Worm (Caenorhabditis elegans) whole organism, L4 larva: ENCODE data around the gene Y38E10A.28.
A peak's percentile ranks its signal among the peaks of the same experiment; 100 is the strongest.

Experiments used
- F26F4.8 ChIP-seq: fragments of 200-800 bp; sonication (Bioruptor generic); conservative IDR thresholded peaks from 2 replicates; pipeline ENCODE4 v1.3.6; 2022; ENCODE audit warnings: missing genetic modification characterization, missing compliant biosample characterization
- Y105C5A.15 ChIP-seq: fragments of 200-800 bp; sonication (Bioruptor generic); IDR thresholded peaks from 2 replicates; pipeline ENCODE4 v1.3.6; 2022; ENCODE audit warnings: missing genetic modification characterization, missing compliant biosample characterization
- Y48G9A.11 ChIP-seq: fragments of 200-800 bp; sonication (Bioruptor generic); IDR thresholded peaks from 2 replicates; pipeline ENCODE4 v1.3.6; 2022; ENCODE audit warnings: missing genetic modification reagents, missing genetic modification characterization, missing compliant biosample characterization
- Y75B8A.6 ChIP-seq: fragments of 200-800 bp; sonication (Bioruptor generic); IDR thresholded peaks from 2 replicates; pipeline ENCODE4 v1.3.6; 2022; ENCODE audit warnings: missing genetic modification reagents, missing genetic modification characterization, missing compliant biosample characterization
- aha-1 ChIP-seq: fragments of 150-350 bp; peaks from one replicate; lab custom pipeline; 2014; ENCODE audit warnings: missing biosample characterization, missing genetic modification characterization
- ceh-20 ChIP-seq: fragments of 200-800 bp; sonication (Bioruptor generic); IDR thresholded peaks from 2 replicates; pipeline ENCODE4 v1.3.6; 2022; ENCODE audit warnings: missing genetic modification reagents, missing genetic modification characterization, missing compliant biosample characterization
- ceh-28 ChIP-seq: fragments of 150-350 bp; optimal IDR thresholded peaks from 2 replicates; lab custom pipeline; 2014; ENCODE audit warnings: missing biosample characterization, missing genetic modification reagents, missing genetic modification characterization
- daf-16 ChIP-seq, 3 experiments: sonication (generic microtip); optimal IDR thresholded peaks; 2 replicates each; lab custom pipeline; 2016 to 2017; ENCODE audit warnings: missing genetic modification characterization in 3 of 3, missing genetic modification reagents in 3 of 3, mild to moderate bottlenecking in 2 of 3, missing compliant biosample characterization in 2 of 3, missing biosample characterization in 1 of 3, moderate library complexity in 1 of 3
- daf-8 ChIP-seq: fragments of 200-800 bp; sonication (Bioruptor generic); IDR thresholded peaks from 2 replicates; pipeline ENCODE4 v1.3.6; 2022; ENCODE audit warnings: missing genetic modification characterization, missing compliant biosample characterization
- dmd-6 ChIP-seq: fragments of 200-800 bp; sonication (Bioruptor generic); IDR thresholded peaks from 2 replicates; pipeline ENCODE4 v1.3.6; 2022; ENCODE audit warnings: missing genetic modification reagents, missing genetic modification characterization, missing compliant biosample characterization
- dmd-9 ChIP-seq: fragments of 200-800 bp; sonication (Bioruptor generic); IDR thresholded peaks from 2 replicates; pipeline ENCODE4 v1.3.6; 2022; ENCODE audit warnings: missing genetic modification reagents, missing genetic modification characterization, missing compliant biosample characterization
- dpl-1 ChIP-seq: fragments of 150-350 bp; optimal IDR thresholded peaks from 2 replicates; lab custom pipeline; 2014; ENCODE audit warnings: missing biosample characterization, missing genetic modification reagents, missing genetic modification characterization
- egl-27 ChIP-seq: sonication (generic microtip); optimal IDR thresholded peaks from 3 replicates; lab custom pipeline; 2017; ENCODE audit warnings: missing biosample characterization, missing genetic modification reagents, missing genetic modification characterization
- egl-43 ChIP-seq: fragments of 200-800 bp; sonication (Bioruptor generic); IDR thresholded peaks from 2 replicates; pipeline ENCODE4 v1.3.6; 2022; ENCODE audit warnings: missing genetic modification reagents, missing genetic modification characterization, missing compliant biosample characterization
- hif-1 ChIP-seq, 2 experiments: sonication (generic microtip); optimal IDR thresholded peaks; 2 replicates each; lab custom pipeline; 2016 to 2017; ENCODE audit warnings: missing compliant biosample characterization in 2 of 2, missing genetic modification characterization in 2 of 2, missing genetic modification reagents in 2 of 2, missing genotype in 2 of 2, mild to moderate bottlenecking in 1 of 2
- hlh-30 ChIP-seq: sonication (generic microtip); optimal IDR thresholded peaks from 2 replicates; lab custom pipeline; 2017; ENCODE audit warnings: antibody characterized with exemption, mild to moderate bottlenecking, missing genetic modification characterization, missing compliant biosample characterization; ENCODE audit not compliant: insufficient read depth
- lim-7 ChIP-seq: fragments of 200-800 bp; sonication (Bioruptor generic); IDR thresholded peaks from 2 replicates; pipeline ENCODE4 v1.3.6; 2022; ENCODE audit warnings: missing genetic modification characterization, missing compliant biosample characterization
- lin-38 ChIP-seq: fragments of 200-800 bp; sonication (Bioruptor generic); IDR thresholded peaks from 2 replicates; pipeline ENCODE4 v1.3.6; 2022; ENCODE audit warnings: missing genetic modification reagents, missing genetic modification characterization, missing compliant biosample characterization
- lin-39 ChIP-seq: fragments of 150-350 bp; optimal IDR thresholded peaks from 2 replicates; lab custom pipeline; 2014; ENCODE audit warnings: missing biosample characterization, missing genetic modification reagents, missing genetic modification characterization
- lsy-2 ChIP-seq, 2 experiments: fragments of 150-350 bp in 1 of 2; sonication (generic microtip) in 1 of 2; optimal IDR thresholded peaks; 2 replicates each; lab custom pipeline; 2014 to 2017; ENCODE audit warnings: missing biosample characterization in 2 of 2, missing genetic modification characterization in 2 of 2
- madf-9 ChIP-seq: fragments of 200-800 bp; sonication (Bioruptor generic); conservative IDR thresholded peaks from 2 replicates; pipeline ENCODE4 v1.3.6; 2022; ENCODE audit warnings: missing genetic modification reagents, missing genetic modification characterization, missing compliant biosample characterization
- mdl-1 ChIP-seq, 2 experiments: fragments of 150-350 bp in 1 of 2; sonication (generic microtip) in 1 of 2; optimal IDR thresholded peaks; 2 replicates each; lab custom pipeline; 2014 to 2017; ENCODE audit warnings: missing biosample characterization in 2 of 2, missing genetic modification characterization in 2 of 2
- mdt-29 ChIP-seq: fragments of 200-800 bp; sonication (Bioruptor generic); IDR thresholded peaks from 2 replicates; pipeline ENCODE4 v1.3.6; 2022; ENCODE audit warnings: missing genetic modification reagents, missing genetic modification characterization, missing compliant biosample characterization
- mep-1 ChIP-seq: fragments of 150-350 bp; sonication (generic microtip); optimal IDR thresholded peaks from 3 replicates; lab custom pipeline; 2014; ENCODE audit warnings: missing biosample characterization, missing genetic modification characterization
- nhr-102 ChIP-seq: sonication (generic microtip); optimal IDR thresholded peaks from 2 replicates; lab custom pipeline; 2016; ENCODE audit warnings: mild to moderate bottlenecking, missing genetic modification characterization, moderate library complexity, missing compliant biosample characterization
- nhr-237 ChIP-seq: sonication (generic microtip); optimal IDR thresholded peaks from 2 replicates; lab custom pipeline; 2017; ENCODE audit warnings: missing biosample characterization, missing genetic modification characterization
- nhr-6 ChIP-seq: fragments of 150-350 bp; optimal IDR thresholded peaks from 2 replicates; lab custom pipeline; 2014; ENCODE audit warnings: missing biosample characterization, missing genetic modification characterization
- nhr-76 ChIP-seq: fragments of 150-350 bp; optimal IDR thresholded peaks from 2 replicates; lab custom pipeline; 2014; ENCODE audit warnings: missing biosample characterization, missing genetic modification characterization
- nhr-77 ChIP-seq: fragments of 150-350 bp; optimal IDR thresholded peaks from 2 replicates; lab custom pipeline; 2014; ENCODE audit warnings: missing biosample characterization, missing genetic modification characterization
- pqm-1 ChIP-seq: sonication (generic microtip); optimal IDR thresholded peaks from 2 replicates; lab custom pipeline; 2017; ENCODE audit warnings: missing biosample characterization, missing genetic modification characterization
- rbr-2 ChIP-seq: sonication (generic microtip); optimal IDR thresholded peaks from 2 replicates; lab custom pipeline; 2016; ENCODE audit warnings: missing genotype, missing genetic modification characterization, missing compliant biosample characterization
- set-16 ChIP-seq: fragments of 200-800 bp; sonication (Bioruptor generic); IDR thresholded peaks from 2 replicates; pipeline ENCODE4 v1.3.6; 2022; ENCODE audit warnings: missing genetic modification reagents, missing genetic modification characterization, missing compliant biosample characterization
- snpc-1.2 ChIP-seq: fragments of 200-800 bp; sonication (Bioruptor generic); IDR thresholded peaks from 2 replicates; pipeline ENCODE4 v1.3.6; 2022; ENCODE audit warnings: missing genetic modification reagents, missing genetic modification characterization, missing compliant biosample characterization
- spr-3 ChIP-seq: fragments of 200-800 bp; sonication (Bioruptor generic); optimal IDR thresholded peaks from 2 replicates; lab custom pipeline; 2018; ENCODE audit warnings: mild to moderate bottlenecking, missing genetic modification characterization, missing compliant biosample characterization
- tra-1 ChIP-seq: fragments of 200-800 bp; sonication (Bioruptor generic); IDR thresholded peaks from 2 replicates; pipeline ENCODE4 v1.3.6; 2022; ENCODE audit warnings: missing genetic modification reagents, missing genetic modification characterization, missing compliant biosample characterization
- unc-130 ChIP-seq: sonication (generic microtip); optimal IDR thresholded peaks from 2 replicates; lab custom pipeline; 2016; ENCODE audit warnings: missing genetic modification reagents, missing genetic modification characterization, missing compliant biosample characterization
- unc-39 ChIP-seq: sonication (generic microtip); optimal IDR thresholded peaks from 2 replicates; lab custom pipeline; 2017; ENCODE audit warnings: missing biosample characterization, missing genetic modification characterization
- unc-62 ChIP-seq, 3 experiments: fragments of 150-350 bp in 1 of 3; sonication (generic microtip); optimal IDR thresholded peaks in 2 of 3; peaks in 1 of 3; 1 replicate in 1 of 3; 2 replicates in 2 of 3; lab custom pipeline; 2014 to 2017; ENCODE audit warnings: missing biosample characterization in 3 of 3, missing genetic modification characterization in 3 of 3, missing genetic modification reagents in 3 of 3, missing genotype in 1 of 3
- zag-1 ChIP-seq: fragments of 150-350 bp; optimal IDR thresholded peaks from 2 replicates; lab custom pipeline; 2014; ENCODE audit warnings: missing biosample characterization, missing genetic modification characterization
- zip-11 ChIP-seq: fragments of 200-800 bp; sonication (Bioruptor generic); IDR thresholded peaks from 2 replicates; pipeline ENCODE4 v1.3.6; 2022; ENCODE audit warnings: missing genetic modification characterization, missing compliant biosample characterization
- ztf-11 ChIP-seq: fragments of 150-350 bp; optimal IDR thresholded peaks from 2 replicates; lab custom pipeline; 2014; ENCODE audit warnings: missing biosample characterization, missing genetic modification characterization

Gene Y38E10A.28

ce11 chrII:12629387-12629786, at the start of gene Y38E10A.28:
Gene Y38E10A.28 (plus strand): TSS chrII:12629687.
- TF ChIP-seq egl-27 (tag; lab: Kevin White, UChicago) = no peak
- TF ChIP-seq unc-62 (GFP tag; optimal IDR thresholded peaks at IDR 0.05 in 1 of 2; lab: Kevin White, UChicago) = peak in 1 of 2 experiments; percentile 83
- no peak for TF ChIP-seq unc-62 (tag; optimal IDR thresholded peaks at IDR 0.05; lab: Kevin White, UChicago)
- TF ChIP-seq unc-39 (tag; lab: Kevin White, UChicago) = no peak

- TF ChIP-seq zip-11 (no peak), unc-62 (GFP tag; optimal IDR thresholded peaks at IDR 0.05 in 1 of 2; lab: Kevin White, UChicago) (peak in 1 of 2 experiments; percentile 47), unc-62 (tag; optimal IDR thresholded peaks at IDR 0.05; lab: Kevin White, UChicago) (no peak), egl-43 (GFP tag; lab: Robert Waterston, UW) (no peak), madf-9 (GFP tag; lab: Robert Waterston, UW) (no peak), nhr-76 (no peak), Y105C5A.15 (no peak), Y75B8A.6 (no peak), nhr-6 (peak; percentile 63), mep-1 (no peak), dmd-6 (GFP tag; lab: Robert Waterston, UW) (peak; percentile 43), pqm-1 (peak; percentile 75)
Observed at ce11 chrII:12580952-12581351, 48.5 kb upstream of the Y38E10A.28 start, which contains the start of gene clec-4. Gene clec-4 (minus strand): TSS chrII:12581113.

ce11 chrII:12603667-12604621, 25.5 kb upstream of the Y38E10A.28 start, which contains the start of the genes ceh-100 and lips-15:
Gene ceh-100 (minus strand): TSS chrII:12603680.
Gene lips-15 (plus strand): TSS chrII:12604386.
- TF ChIP-seq mdl-1 (tag; optimal IDR thresholded peaks at IDR 0.05; lab: Kevin White, UChicago) (no peak), unc-62 (GFP tag; optimal IDR thresholded peaks at IDR 0.05 in 1 of 2; lab: Kevin White, UChicago) (no peak), unc-62 (tag; optimal IDR thresholded peaks at IDR 0.05; lab: Kevin White, UChicago) (no peak), lim-7 (GFP tag; lab: Robert Waterston, UW) (no peak), daf-16 (GFP tag; optimal IDR thresholded peaks at IDR 0.05; lab: Kevin White, UChicago) (no peak), daf-16 (tag; optimal IDR thresholded peaks at IDR 0.05; lab: Kevin White, UChicago) (no peak), rbr-2 (no peak), mdt-29 (no peak), nhr-6 (no peak), nhr-102 (tag; lab: Kevin White, UChicago) (no peak), daf-8 (GFP tag; lab: Robert Waterston, UW) (no peak), nhr-237 (tag; lab: Kevin White, UChicago) (no peak), lin-39 (no peak), zag-1 (no peak), tra-1 (GFP tag; lab: Robert Waterston, UW) (no peak), spr-3 (GFP tag; lab: Kevin White, UChicago) (no peak), ztf-11 (tag; lab: Kevin White, UChicago) (no peak), nhr-76 (no peak), hlh-30 (tag; lab: Kevin White, UChicago) (peak; percentile 64), set-16 (GFP tag; lab: Robert Waterston, UW) (no peak), dpl-1 (GFP tag; lab: Kevin White, UChicago) (peak; percentile 39), ceh-20 (GFP tag; lab: Robert Waterston, UW) (no peak), pqm-1 (no peak), ceh-28 (tag; lab: Kevin White, UChicago) (no peak), unc-39 (tag; lab: Kevin White, UChicago) (no peak), snpc-1.2 (GFP tag; lab: Robert Waterston, UW) (no peak), lin-38 (GFP tag; lab: Robert Waterston, UW) (no peak; the same call in 1 of the 2 replicates), lsy-2 (tag; optimal IDR thresholded peaks at IDR 0.05; lab: Kevin White, UChicago) (no peak), nhr-77 (tag; lab: Kevin White, UChicago) (no peak), Y48G9A.11 (GFP tag; lab: Robert Waterston, UW) (no peak), F26F4.8 (no peak), hif-1 (tag; optimal IDR thresholded peaks at IDR 0.05; lab: Kevin White, UChicago) (peak in 1 of 2 experiments; percentile 47), dmd-9 (GFP tag; lab: Robert Waterston, UW) (no peak), unc-130 (GFP tag; lab: Kevin White, UChicago) (no peak), aha-1 (peak; percentile 80)
